Worm (Caenorhabditis elegans): Measurements from ENCODE around the gene vit-5.

ce11 chrX:3369442-3369841 lies 33.8 kb upstream of the vit-5 start:
- no peak for TF ChIP-seq snpc-4 (tag; optimal IDR thresholded peaks at IDR 0.05)
- TF ChIP-seq pag-3 (tag; optimal IDR thresholded peaks at IDR 0.05; ENCODE audit: borderline replicate concordance, insufficient read depth) = no peak
- no peak for TF ChIP-seq mdl-1 (tag; optimal IDR thresholded peaks at IDR 0.05)
- no peak for TF ChIP-seq hlh-17 (GFP tag; optimal IDR thresholded peaks at IDR 0.05; ENCODE audit: borderline replicate concordance)
- no peak for TF ChIP-seq rnt-1 (tag; optimal IDR thresholded peaks at IDR 0.05)
- TF ChIP-seq grh-1 (GFP tag; IDR thresholded peaks at IDR 0.05) = no peak
- TF ChIP-seq ceh-63 (GFP tag; optimal IDR thresholded peaks at IDR 0.05) = no peak
- no peak for TF ChIP-seq hpl-2 (GFP tag; optimal IDR thresholded peaks at IDR 0.05)
- no peak for TF ChIP-seq aly-2 (tag; optimal IDR thresholded peaks at IDR 0.05)
- TF ChIP-seq ztf-11 (tag; optimal IDR thresholded peaks at IDR 0.05) = no peak
- TF ChIP-seq unc-130 (tag; optimal IDR thresholded peaks at IDR 0.05) = no peak
- no peak for TF ChIP-seq snu-23 (GFP tag; optimal IDR thresholded peaks at IDR 0.05)
- no peak for TF ChIP-seq zag-1 (tag; optimal IDR thresholded peaks at IDR 0.05)

All from whole organism, L1 larva.